Fruit fly (Drosophila melanogaster): ENCODE data around the gene tHMG2.
A peak's percentile ranks its signal among the peaks of the same experiment; 100 is the strongest.

DNA sequence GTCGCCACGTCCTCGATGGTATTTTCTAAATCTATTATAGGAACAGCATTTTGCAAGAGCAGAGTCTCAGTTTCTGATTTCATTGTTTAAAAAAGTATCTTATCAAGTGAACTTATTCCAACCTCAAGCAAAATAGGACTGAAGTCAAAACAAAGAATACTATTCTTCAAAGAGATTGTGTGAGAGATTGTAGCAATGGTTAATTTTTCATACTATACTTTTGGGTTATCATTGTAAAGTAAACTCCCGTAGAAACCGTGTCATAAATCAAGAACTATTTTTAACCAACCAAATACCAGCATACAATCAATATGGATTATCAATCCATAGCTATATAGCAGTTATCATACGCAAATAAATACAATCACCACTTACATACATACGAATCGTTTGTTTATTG lies 39.0 kb downstream of the tHMG2 start, which contains the start of gene CG33093:
- TF ChIP-seq repo (GFP tag; optimal IDR thresholded peaks at IDR 0.05) (no peak), CTCF (GFP tag; optimal IDR thresholded peaks at IDR 0.05) (peak; percentile 9), slou (GFP tag; optimal IDR thresholded peaks at IDR 0.05) (no peak), CG1792 (GFP tag; optimal IDR thresholded peaks at IDR 0.05) (no peak), CG9437 (GFP tag; optimal IDR thresholded peaks at IDR 0.05) (no peak), HHEX (GFP tag; optimal IDR thresholded peaks at IDR 0.05) (no peak), CG12391 (tag; optimal IDR thresholded peaks at IDR 0.05) (no peak), CG9876 (GFP tag; optimal IDR thresholded peaks at IDR 0.05) (no peak)
